Worm (Caenorhabditis elegans): ENCODE measurements around the gene phf-32.

The phf-32 gene

DNA sequence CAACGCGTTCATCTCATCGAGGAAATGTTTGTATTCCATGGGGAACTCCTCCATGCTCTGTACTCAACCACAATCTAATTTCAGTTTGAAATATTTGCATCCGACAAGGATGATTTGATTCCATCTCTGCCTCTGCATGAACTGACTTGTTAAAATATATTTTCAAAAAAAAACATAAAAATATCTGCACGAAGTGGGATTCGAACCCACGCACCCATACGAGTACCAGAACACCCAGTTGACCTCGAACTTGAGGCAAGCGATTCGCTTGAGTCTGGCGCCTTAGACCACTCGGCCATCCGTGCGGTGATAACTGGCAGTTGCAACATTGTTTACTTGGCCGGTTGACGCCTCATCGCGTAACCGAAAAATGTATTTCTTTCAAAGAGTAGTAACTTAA lies 41.2 kb downstream of the phf-32 start (continued):
- TF ChIP-seq lin-40 (tag; optimal IDR thresholded peaks at IDR 0.05) (peak; percentile 60), attf-5 (GFP tag; optimal IDR thresholded peaks at IDR 0.05) (peak; percentile 48), die-1 (tag; optimal IDR thresholded peaks at IDR 0.05) (peak; percentile 87), ceh-40 (GFP tag; IDR thresholded peaks at IDR 0.05) (0 out of 2 replicates have a peak, but pooled peaks have one; percentile 38), snpc-1.3 (tag; optimal IDR thresholded peaks at IDR 0.05; ENCODE audit: insufficient read depth) (peak; percentile 81), Y79H2A.3 (GFP tag; conservative IDR thresholded peaks at IDR 0.05) (no peak), nhr-80 (tag; optimal IDR thresholded peaks at IDR 0.05) (peak; percentile 49), nfyb-1 (GFP tag; IDR thresholded peaks at IDR 0.05) (peak; percentile 73), egl-44 (GFP tag; IDR thresholded peaks at IDR 0.05) (0 out of 2 replicates have a peak, but pooled peaks have one; percentile 36), F22D6.2 (tag; optimal IDR thresholded peaks at IDR 0.05) (no peak), nhr-27 (tag; optimal IDR thresholded peaks at IDR 0.05) (no peak), ztf-28 (GFP tag; IDR thresholded peaks at IDR 0.05) (no peak), him-1 (tag; optimal IDR thresholded peaks at IDR 0.05) (peak; percentile 75), cebp-2 (GFP tag; IDR thresholded peaks at IDR 0.05) (0 out of 2 replicates have a peak, but pooled peaks have one; percentile 61), egl-18 (GFP tag; IDR thresholded peaks at IDR 0.05) (no peak), F55B11.4 (tag; optimal IDR thresholded peaks at IDR 0.05; ENCODE audit: borderline replicate concordance, insufficient read depth) (no peak), nfya-2 (GFP tag; IDR thresholded peaks at IDR 0.05) (no peak), dpff-1 (tag; optimal IDR thresholded peaks at IDR 0.05) (no peak), sea-2 (GFP tag; IDR thresholded peaks at IDR 0.05) (no peak), madf-6 (GFP tag; IDR thresholded peaks at IDR 0.05) (0 out of 2 replicates have a peak, but pooled peaks have one; percentile 49), C06A6.2 (GFP tag; conservative IDR thresholded peaks at IDR 0.05) (no peak), somi-1 (GFP tag; optimal IDR thresholded peaks at IDR 0.05) (no peak), aptf-2 (GFP tag; conservative IDR thresholded peaks at IDR 0.05) (no peak), nhr-120 (GFP tag; IDR thresholded peaks at IDR 0.05) (no peak), T07F8.4 (tag; optimal IDR thresholded peaks at IDR 0.05) (peak; percentile 59), mes-4 (tag; optimal IDR thresholded peaks at IDR 0.05) (no peak), lsy-27 (tag; optimal IDR thresholded peaks at IDR 0.05; ENCODE audit: borderline replicate concordance, insufficient read depth) (no peak), ztf-22 (GFP tag; optimal IDR thresholded peaks at IDR 0.05) (peak; percentile 15), let-607 (tag; optimal IDR thresholded peaks at IDR 0.05) (peak in 1 of 2 experiments; percentile 37), rcor-1 (GFP tag; IDR thresholded peaks at IDR 0.05) (peak; percentile 72), sptf-2 (GFP tag; optimal IDR thresholded peaks at IDR 0.05) (no peak), hmg-20 (GFP tag; IDR thresholded peaks at IDR 0.05) (no peak), F39B2.1 (GFP tag; IDR thresholded peaks at IDR 0.05) (no peak), unc-130 (GFP tag; optimal IDR thresholded peaks at IDR 0.05) (no peak), chd-7 (tag; optimal IDR thresholded peaks at IDR 0.05) (peak; percentile 54), bed-1 (GFP tag; IDR thresholded peaks at IDR 0.05) (no peak), atf-7 (tag; optimal IDR thresholded peaks at IDR 0.05) (peak; percentile 58), cebp-1 (GFP tag; IDR thresholded peaks at IDR 0.05) (no peak), cebp-1 (tag; optimal IDR thresholded peaks at IDR 0.05) (no peak), ets-4 (GFP tag; optimal IDR thresholded peaks at IDR 0.05) (no peak), ceh-79 (tag; optimal IDR thresholded peaks at IDR 0.05) (peak; percentile 48), zfh-2 (GFP tag; conservative IDR thresholded peaks at IDR 0.05) (no peak), ZK185.1 (tag; optimal IDR thresholded peaks at IDR 0.05; ENCODE audit: poor library complexity, severe bottlenecking) (peak; percentile 71), K12H6.12 (tag; optimal IDR thresholded peaks at IDR 0.05) (no peak), madf-8 (GFP tag; conservative IDR thresholded peaks at IDR 0.05) (no peak), gei-17 (GFP tag; optimal IDR thresholded peaks at IDR 0.05) (no peak), aptf-3 (GFP tag; IDR thresholded peaks at IDR 0.05) (no peak), D2030.7 (GFP tag; IDR thresholded peaks at IDR 0.05) (peak; percentile 93), unc-62 (GFP tag; optimal IDR thresholded peaks at IDR 0.05) (no peak)
